Fruit fly (Drosophila melanogaster): ENCODE results near the gene TORIP.

DNA sequence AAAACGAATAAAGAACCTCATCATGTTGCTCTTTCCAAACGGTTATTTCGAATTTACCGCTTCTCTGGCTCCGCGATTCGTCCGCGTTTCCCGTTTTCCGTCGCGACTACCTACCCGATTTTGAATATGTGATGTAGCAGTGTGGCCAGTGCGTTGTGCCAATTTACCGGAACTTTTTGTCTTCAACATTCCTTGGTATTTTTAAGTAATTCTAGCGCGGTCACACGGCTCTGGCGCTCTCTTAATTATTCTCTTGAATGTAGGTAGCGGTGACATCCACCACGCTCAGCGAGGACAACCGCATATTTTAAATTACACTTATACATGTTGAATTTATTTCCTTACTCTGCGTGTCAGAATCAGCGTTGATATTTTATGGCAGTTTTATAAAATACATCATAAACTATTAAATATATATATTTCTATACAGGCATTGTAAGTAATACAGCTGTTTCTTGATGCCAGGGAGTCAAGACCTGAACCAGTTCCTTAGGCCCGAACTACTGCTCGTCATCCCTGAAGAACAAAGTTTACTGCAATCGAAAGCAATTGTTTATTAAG lies 11.4 kb downstream of the TORIP start, which contains the start of the genes CG42637, Gyc76C and SREBP:
- no peak for TF ChIP-seq Gug (GFP tag; IDR thresholded peaks at IDR 0.05)
- TF ChIP-seq spab (GFP tag; optimal IDR thresholded peaks at IDR 0.05) = no peak
- peak; percentile 92 for TF ChIP-seq CG1621 (tag; optimal IDR thresholded peaks at IDR 0.05)
- TF ChIP-seq CG34406 (GFP tag; optimal IDR thresholded peaks at IDR 0.05) = no peak
- no peak for TF ChIP-seq Sox102F (GFP tag; optimal IDR thresholded peaks at IDR 0.05)
- TF ChIP-seq ss (GFP tag; optimal IDR thresholded peaks at IDR 0.05) = no peak
- peak; percentile 12 for TF ChIP-seq dsx (GFP tag; optimal IDR thresholded peaks at IDR 0.05; ENCODE audit: poor library complexity, severe bottlenecking)
- TF ChIP-seq Hr4 (GFP tag; optimal IDR thresholded peaks at IDR 0.05) = no peak
- TF ChIP-seq Hr38 (GFP tag; optimal IDR thresholded peaks at IDR 0.05) = no peak
